Fruit fly (Drosophila melanogaster): Measurements from ENCODE around the gene TkR99D.
A peak's percentile ranks its signal among the peaks of the same experiment; 100 is the strongest.

The TkR99D gene

dm6 chr3R:29935756-29936155 lies 33.5 kb downstream of the TkR99D start, which contains the start of the genes eIF2Balpha and Vps13B:
eIF2Balpha (minus strand) TSS chr3R:29935888.
Vps13B (plus strand) TSS chr3R:29935978.
- no peak for TF ChIP-seq rib (GFP tag; IDR thresholded peaks at IDR 0.05)
- TF ChIP-seq pita (GFP tag; optimal IDR thresholded peaks at IDR 0.05) = no peak
- no peak for TF ChIP-seq peb (GFP tag; IDR thresholded peaks at IDR 0.05)
- no peak for TF ChIP-seq D19B (GFP tag; optimal IDR thresholded peaks at IDR 0.05)
- no peak for TF ChIP-seq CG4328 (GFP tag; optimal IDR thresholded peaks at IDR 0.05)
- TF ChIP-seq CG17328 (GFP tag; IDR thresholded peaks at IDR 0.05) = no peak
- TF ChIP-seq crc (GFP tag; optimal IDR thresholded peaks at IDR 0.05) = no peak
- TF ChIP-seq gfzf (GFP tag; optimal IDR thresholded peaks at IDR 0.05) = peak; percentile 18
- 0 out of 2 replicates have a peak, but pooled peaks have one; percentile 15 for TF ChIP-seq CG2129 (GFP tag; IDR thresholded peaks at IDR 0.05; ENCODE audit: partially characterized antibody)
- TF ChIP-seq hbn (GFP tag; IDR thresholded peaks at IDR 0.05; ENCODE audit: partially characterized antibody) = peak; percentile 68
- TF ChIP-seq D (optimal IDR thresholded peaks at IDR 0.05) = no peak
- TF ChIP-seq D (GFP tag; optimal IDR thresholded peaks at IDR 0.05) = no peak
- TF ChIP-seq HLH4C (GFP tag; IDR thresholded peaks at IDR 0.05; ENCODE audit: partially characterized antibody) = peak; percentile 94
- no peak for TF ChIP-seq Awh (GFP tag; IDR thresholded peaks at IDR 0.05)
- peak; percentile 70 for TF ChIP-seq Scr (GFP tag; IDR thresholded peaks at IDR 0.05; ENCODE audit: partially characterized antibody)
- peak; percentile 86 for TF ChIP-seq CG13287 (GFP tag; IDR thresholded peaks at IDR 0.05; ENCODE audit: partially characterized antibody)
- peak; percentile 84 for TF ChIP-seq mld (GFP tag; IDR thresholded peaks at IDR 0.05; ENCODE audit: partially characterized antibody)
- TF ChIP-seq MESR4 (GFP tag; optimal IDR thresholded peaks at IDR 0.05) = peak; percentile 35
- no peak for TF ChIP-seq Fer1 (GFP tag; optimal IDR thresholded peaks at IDR 0.05)
- TF ChIP-seq CG17361 (GFP tag; IDR thresholded peaks at IDR 0.05) = no peak
- peak in 1 of 2 experiments; percentile 87 for TF ChIP-seq crp (GFP tag; optimal IDR thresholded peaks at IDR 0.05)
- no peak for TF ChIP-seq dan (GFP tag; IDR thresholded peaks at IDR 0.05)
- TF ChIP-seq CG15479 (GFP tag; optimal IDR thresholded peaks at IDR 0.05) = no peak
- no peak for TF ChIP-seq CG2199 (GFP tag; IDR thresholded peaks at IDR 0.05)
- no peak for TF ChIP-seq org-1 (GFP tag; optimal IDR thresholded peaks at IDR 0.05)
- no peak for TF ChIP-seq Stat92E (GFP tag; optimal IDR thresholded peaks at IDR 0.05)
- TF ChIP-seq Dad (GFP tag; optimal IDR thresholded peaks at IDR 0.05) = no peak
- TF ChIP-seq gsb-n (tag; optimal IDR thresholded peaks at IDR 0.05) = no peak
- TF ChIP-seq CG9437 (GFP tag; optimal IDR thresholded peaks at IDR 0.05) = peak; percentile 49
- TF ChIP-seq BEAF-32 (GFP tag; optimal IDR thresholded peaks at IDR 0.05) = peak; percentile 8
- peak; percentile 91 for TF ChIP-seq tna (GFP tag; IDR thresholded peaks at IDR 0.05; ENCODE audit: partially characterized antibody)
- TF ChIP-seq ham (GFP tag; IDR thresholded peaks at IDR 0.05) = no peak
- TF ChIP-seq Dref (GFP tag; IDR thresholded peaks at IDR 0.05) = peak; percentile 88
- TF ChIP-seq CG18476 (GFP tag; optimal IDR thresholded peaks at IDR 0.05) = no peak
- peak; percentile 87 for TF ChIP-seq ato (GFP tag; IDR thresholded peaks at IDR 0.05; ENCODE audit: partially characterized antibody)
- TF ChIP-seq Lpt (GFP tag; optimal IDR thresholded peaks at IDR 0.05) = no peak
- no peak for TF ChIP-seq CG32772 (GFP tag; IDR thresholded peaks at IDR 0.05)
- TF ChIP-seq CG3847 (GFP tag; IDR thresholded peaks at IDR 0.05) = 0 out of 2 replicates have a peak, but pooled peaks have one; percentile 23
- peak; percentile 9 for TF ChIP-seq Dp (GFP tag; optimal IDR thresholded peaks at IDR 0.05)
- TF ChIP-seq zf30C (GFP tag; optimal IDR thresholded peaks at IDR 0.05) = no peak
- no peak for TF ChIP-seq CG4617 (GFP tag; optimal IDR thresholded peaks at IDR 0.05; ENCODE audit: borderline replicate concordance)
- TF ChIP-seq unc-4 (GFP tag; IDR thresholded peaks at IDR 0.05; ENCODE audit: partially characterized antibody) = peak; percentile 66
- no peak for TF ChIP-seq pnt (GFP tag; optimal IDR thresholded peaks at IDR 0.05)
- TF ChIP-seq unpg (GFP tag; optimal IDR thresholded peaks at IDR 0.05) = no peak
- TF ChIP-seq ci (GFP tag; IDR thresholded peaks at IDR 0.05) = peak; percentile 40; the same call in 1 of the 3 replicates
- TF ChIP-seq exex (tag; optimal IDR thresholded peaks at IDR 0.05) = no peak
- peak; percentile 95 for TF ChIP-seq Bgb (GFP tag; IDR thresholded peaks at IDR 0.05; ENCODE audit: partially characterized antibody)
- TF ChIP-seq tx (GFP tag; optimal IDR thresholded peaks at IDR 0.05) = no peak
- TF ChIP-seq Opbp (GFP tag; IDR thresholded peaks at IDR 0.05; ENCODE audit: partially characterized antibody) = peak; percentile 87; the same call in 2 of the 3 replicates
